Worm (Caenorhabditis elegans) whole organism, L2 larva: ENCODE data around the gene C01G10.14.

Source experiments
- C34F6.9 ChIP-seq: fragments of 150-350 bp; optimal IDR thresholded peaks from 2 replicates; lab custom pipeline; 2014; ENCODE audit warnings: missing biosample characterization, missing genetic modification characterization
- F13H6.1 ChIP-seq: sonication (generic microtip); optimal IDR thresholded peaks from 2 replicates; lab custom pipeline; 2016; ENCODE audit warnings: missing genetic modification characterization, missing compliant biosample characterization
- R02D3.7 ChIP-seq: fragments of 150-350 bp; optimal IDR thresholded peaks from 2 replicates; lab custom pipeline; 2014; ENCODE audit warnings: missing biosample characterization, missing genetic modification characterization
- Y55F3AM.14 ChIP-seq: fragments of 200-800 bp; sonication (Bioruptor generic); optimal IDR thresholded peaks from 2 replicates; lab custom pipeline; 2018; ENCODE audit warnings: mild to moderate bottlenecking, missing genetic modification characterization, missing compliant biosample characterization
- ZK546.5 ChIP-seq: sonication (generic microtip); optimal IDR thresholded peaks from 2 replicates; lab custom pipeline; 2017; ENCODE audit warnings: missing biosample characterization, missing genetic modification characterization
- alr-1 ChIP-seq: fragments of 150-350 bp; optimal IDR thresholded peaks from 2 replicates; lab custom pipeline; 2014; ENCODE audit warnings: missing biosample characterization, missing genetic modification characterization
- aly-2 ChIP-seq: fragments of 150-350 bp; optimal IDR thresholded peaks from 2 replicates; lab custom pipeline; 2014; ENCODE audit warnings: missing biosample characterization, missing genetic modification characterization
- ama-1 ChIP-seq: fragments of 150-350 bp; optimal IDR thresholded peaks from 2 replicates; lab custom pipeline; 2018; ENCODE audit warnings: inconsistent platforms
- blmp-1 ChIP-seq: sonication (generic microtip); optimal IDR thresholded peaks from 2 replicates; lab custom pipeline; 2017; ENCODE audit warnings: missing genetic modification characterization, mild to moderate bottlenecking, missing compliant biosample characterization, antibody characterized with exemption, moderate library complexity; ENCODE audit not compliant: insufficient read depth
- ceh-16 ChIP-seq: fragments of 150-350 bp; optimal IDR thresholded peaks from 2 replicates; lab custom pipeline; 2014; ENCODE audit warnings: missing biosample characterization, missing genetic modification characterization
- ceh-82 ChIP-seq: fragments of 150-350 bp; optimal IDR thresholded peaks from 2 replicates; lab custom pipeline; 2014; ENCODE audit warnings: missing biosample characterization, missing genetic modification characterization
- crh-2 ChIP-seq: sonication (generic microtip); optimal IDR thresholded peaks from 2 replicates; lab custom pipeline; 2017; ENCODE audit warnings: missing biosample characterization, missing genetic modification characterization
- dmd-4 ChIP-seq: sonication (generic microtip); optimal IDR thresholded peaks from 2 replicates; lab custom pipeline; 2017; ENCODE audit warnings: missing biosample characterization, missing genetic modification characterization
- egl-27 ChIP-seq: sonication (generic microtip); optimal IDR thresholded peaks from 3 replicates; lab custom pipeline; 2017; ENCODE audit warnings: missing biosample characterization, missing genetic modification reagents, missing genetic modification characterization
- elt-1 ChIP-seq: fragments of 150-350 bp; optimal IDR thresholded peaks from 2 replicates; lab custom pipeline; 2014; ENCODE audit warnings: missing biosample characterization, missing genetic modification characterization
- elt-3 ChIP-seq: sonication (generic microtip); optimal IDR thresholded peaks from 2 replicates; lab custom pipeline; 2017; ENCODE audit warnings: missing biosample characterization, missing genetic modification characterization
- fos-1 ChIP-seq: fragments of 150-350 bp; optimal IDR thresholded peaks from 2 replicates; lab custom pipeline; 2014; ENCODE audit warnings: missing biosample characterization, missing genetic modification characterization
- gmeb-1 ChIP-seq: fragments of 150-350 bp; optimal IDR thresholded peaks from 2 replicates; lab custom pipeline; 2014; ENCODE audit warnings: missing biosample characterization, missing genetic modification characterization
- lin-11 ChIP-seq: fragments of 150-350 bp; sonication (generic microtip); optimal IDR thresholded peaks from 2 replicates; lab custom pipeline; 2014; ENCODE audit warnings: missing biosample characterization, missing genetic modification characterization, inconsistent platforms, mixed read lengths
- lin-13 ChIP-seq: fragments of 150-350 bp; optimal IDR thresholded peaks from 2 replicates; lab custom pipeline; 2014; ENCODE audit warnings: missing biosample characterization, missing genetic modification reagents, missing genetic modification characterization
- lin-39 ChIP-seq: fragments of 150-350 bp; optimal IDR thresholded peaks from 2 replicates; lab custom pipeline; 2014; ENCODE audit warnings: missing biosample characterization, missing genetic modification reagents, missing genetic modification characterization
- lsy-2 ChIP-seq, 2 experiments: fragments of 150-350 bp in 1 of 2; sonication (generic microtip) in 1 of 2; optimal IDR thresholded peaks; 2 replicates each; lab custom pipeline; 2014 to 2017; ENCODE audit warnings: missing biosample characterization in 2 of 2, missing genetic modification characterization in 2 of 2
- mab-5 ChIP-seq: fragments of 150-350 bp; optimal IDR thresholded peaks from 2 replicates; lab custom pipeline; 2014; ENCODE audit warnings: missing biosample characterization, missing genetic modification characterization
- mbf-1 ChIP-seq: sonication (generic microtip); optimal IDR thresholded peaks from 2 replicates; lab custom pipeline; 2017; ENCODE audit warnings: missing biosample characterization, missing genetic modification characterization
- mdl-1 ChIP-seq, 2 experiments: fragments of 150-350 bp in 1 of 2; sonication (generic microtip) in 1 of 2; optimal IDR thresholded peaks; 2 replicates each; lab custom pipeline; 2017; ENCODE audit warnings: missing biosample characterization in 2 of 2, missing genetic modification characterization in 2 of 2
- nhr-10 ChIP-seq: sonication (generic microtip); optimal IDR thresholded peaks from 2 replicates; lab custom pipeline; 2017; ENCODE audit warnings: missing biosample characterization, missing genetic modification characterization
- nhr-11 ChIP-seq: fragments of 150-350 bp; optimal IDR thresholded peaks from 2 replicates; lab custom pipeline; 2014; ENCODE audit warnings: missing biosample characterization, missing genetic modification characterization
- nhr-12 ChIP-seq: fragments of 150-350 bp; optimal IDR thresholded peaks from 2 replicates; lab custom pipeline; 2014; ENCODE audit warnings: missing biosample characterization, missing genetic modification characterization
- nhr-129 ChIP-seq: fragments of 150-350 bp; optimal IDR thresholded peaks from 2 replicates; lab custom pipeline; 2014; ENCODE audit warnings: missing biosample characterization, missing genetic modification characterization
- nhr-21 ChIP-seq: fragments of 150-350 bp; optimal IDR thresholded peaks from 2 replicates; lab custom pipeline; 2014; ENCODE audit warnings: missing biosample characterization, missing genetic modification characterization
- nhr-23 ChIP-seq: fragments of 150-350 bp; optimal IDR thresholded peaks from 2 replicates; lab custom pipeline; 2014; ENCODE audit warnings: missing biosample characterization, missing genetic modification reagents, missing genetic modification characterization
- nhr-237 ChIP-seq: fragments of 150-350 bp; optimal IDR thresholded peaks from 2 replicates; lab custom pipeline; 2014; ENCODE audit warnings: missing biosample characterization, missing genetic modification characterization
- nhr-25 ChIP-seq: fragments of 150-350 bp; sonication (generic microtip); optimal IDR thresholded peaks from 3 replicates; lab custom pipeline; 2014; ENCODE audit warnings: missing biosample characterization, missing genetic modification characterization
- nhr-6 ChIP-seq: fragments of 150-350 bp; optimal IDR thresholded peaks from 2 replicates; lab custom pipeline; 2014; ENCODE audit warnings: missing biosample characterization, missing genetic modification characterization
- nhr-77 ChIP-seq: fragments of 150-350 bp; optimal IDR thresholded peaks from 2 replicates; lab custom pipeline; 2014; ENCODE audit warnings: missing biosample characterization, missing genetic modification characterization
- peb-1 ChIP-seq: fragments of 150-350 bp; optimal IDR thresholded peaks from 2 replicates; lab custom pipeline; 2014; ENCODE audit warnings: missing biosample characterization, missing genetic modification characterization
- sem-4 ChIP-seq: fragments of 150-350 bp; optimal IDR thresholded peaks from 2 replicates; lab custom pipeline; 2014; ENCODE audit warnings: missing biosample characterization, missing genetic modification reagents, missing genetic modification characterization
- skn-1 ChIP-seq: sonication (generic microtip); optimal IDR thresholded peaks from 2 replicates; lab custom pipeline; 2017; ENCODE audit warnings: missing biosample characterization, missing genetic modification characterization
- sma-3 ChIP-seq: sonication (generic microtip); optimal IDR thresholded peaks from 2 replicates; lab custom pipeline; 2016; ENCODE audit warnings: missing genetic modification reagents, missing genetic modification characterization, missing compliant biosample characterization
- sma-9 ChIP-seq, 2 experiments: fragments of 150-350 bp in 1 of 2; sonication (generic microtip) in 1 of 2; optimal IDR thresholded peaks; 2 replicates each; lab custom pipeline; 2014 to 2016; ENCODE audit warnings: missing genetic modification characterization in 2 of 2, mild to moderate bottlenecking in 1 of 2, missing biosample characterization in 1 of 2, missing compliant biosample characterization in 1 of 2, missing genetic modification reagents in 1 of 2, moderate library complexity in 1 of 2
- snpc-4 ChIP-seq: fragments of 150-350 bp; optimal IDR thresholded peaks from 2 replicates; lab custom pipeline; 2014; ENCODE audit warnings: missing biosample characterization, missing genetic modification characterization
- unc-39 ChIP-seq: fragments of 150-350 bp; optimal IDR thresholded peaks from 2 replicates; lab custom pipeline; 2014; ENCODE audit warnings: missing biosample characterization, missing genetic modification characterization
- unc-55 ChIP-seq: fragments of 150-350 bp; sonication (generic microtip); optimal IDR thresholded peaks from 3 replicates; lab custom pipeline; 2014; ENCODE audit warnings: missing biosample characterization, missing genetic modification reagents, missing genetic modification characterization
- unc-62 ChIP-seq: fragments of 150-350 bp; optimal IDR thresholded peaks from 2 replicates; lab custom pipeline; 2014; ENCODE audit warnings: missing biosample characterization, missing genetic modification reagents, missing genetic modification characterization
- zag-1 ChIP-seq: fragments of 150-350 bp; optimal IDR thresholded peaks from 2 replicates; lab custom pipeline; 2014; ENCODE audit warnings: missing biosample characterization, missing genetic modification characterization
- ztf-1 ChIP-seq: fragments of 200-800 bp; sonication (Bioruptor generic); conservative IDR thresholded peaks from 2 replicates; pipeline ENCODE4 v1.3.6; 2022; ENCODE audit warnings: missing genetic modification characterization, missing compliant biosample characterization
- ztf-11 ChIP-seq: sonication (generic microtip); optimal IDR thresholded peaks from 2 replicates; lab custom pipeline; 2017; ENCODE audit warnings: missing biosample characterization, missing genetic modification characterization
- ztf-4 ChIP-seq: fragments of 150-350 bp; optimal IDR thresholded peaks from 2 replicates; lab custom pipeline; 2014; ENCODE audit warnings: missing biosample characterization, missing genetic modification characterization

Gene C01G10.14

ce11 chrV:15147776-15148175 lies 42.0 kb upstream of the C01G10.14 start, which contains the start of gene T09F5.20:
Gene T09F5.20, minus strand, starts transcription at chrV:15147876.
- TF ChIP-seq sma-9 (GFP tag; optimal IDR thresholded peaks at IDR 0.05; lab: Kevin White, UChicago) (no peak), sma-9 (tag; optimal IDR thresholded peaks at IDR 0.05; lab: Kevin White, UChicago) (no peak), nhr-23 (no peak), elt-1 (tag; lab: Kevin White, UChicago) (no peak), nhr-77 (tag; lab: Kevin White, UChicago) (no peak), aly-2 (tag; lab: Kevin White, UChicago) (no peak), dmd-4 (tag; lab: Kevin White, UChicago) (no peak), ama-1 (no peak), F13H6.1 (no peak), nhr-11 (tag; lab: Kevin White, UChicago) (no peak), peb-1 (tag; lab: Kevin White, UChicago) (no peak), fos-1 (tag; lab: Kevin White, UChicago) (no peak), nhr-129 (tag; lab: Kevin White, UChicago) (no peak), ZK546.5 (tag; lab: Kevin White, UChicago) (no peak)

- TF ChIP-seq nhr-25 (tag; lab: Kevin White, UChicago) (peak; percentile 68), nhr-11 (tag; lab: Kevin White, UChicago) (no peak), sma-9 (GFP tag; optimal IDR thresholded peaks at IDR 0.05; lab: Kevin White, UChicago) (peak; percentile 46), sma-9 (tag; optimal IDR thresholded peaks at IDR 0.05; lab: Kevin White, UChicago) (no peak), nhr-237 (tag; lab: Kevin White, UChicago) (no peak), egl-27 (tag; lab: Kevin White, UChicago) (no peak), elt-1 (tag; lab: Kevin White, UChicago) (no peak), nhr-23 (no peak), skn-1 (tag; lab: Kevin White, UChicago) (no peak), ZK546.5 (tag; lab: Kevin White, UChicago) (no peak), lin-11 (tag; lab: Kevin White, UChicago) (no peak), lin-39 (tag; lab: Kevin White, UChicago) (no peak), unc-55 (GFP tag; lab: Kevin White, UChicago) (peak; percentile 84), nhr-12 (tag; lab: Kevin White, UChicago) (no peak), lsy-2 (tag; optimal IDR thresholded peaks at IDR 0.05; lab: Kevin White, UChicago) (no peak), alr-1 (tag; lab: Kevin White, UChicago) (no peak), ama-1 (no peak), lin-13 (GFP tag; lab: Kevin White, UChicago) (peak; percentile 66), nhr-10 (tag; lab: Kevin White, UChicago) (no peak), unc-62 (GFP tag; lab: Kevin White, UChicago) (no peak), mdl-1 (tag; optimal IDR thresholded peaks at IDR 0.05; lab: Kevin White, UChicago) (no peak), zag-1 (tag; lab: Kevin White, UChicago) (no peak), nhr-129 (tag; lab: Kevin White, UChicago) (peak; percentile 48), dmd-4 (tag; lab: Kevin White, UChicago) (no peak), sem-4 (tag; lab: Kevin White, UChicago) (peak; percentile 2), mab-5 (tag; lab: Kevin White, UChicago) (no peak), nhr-77 (tag; lab: Kevin White, UChicago) (no peak), ceh-82 (tag; lab: Kevin White, UChicago) (no peak), unc-39 (no peak), mbf-1 (no peak), C34F6.9 (tag; lab: Kevin White, UChicago) (peak; percentile 78), fos-1 (tag; lab: Kevin White, UChicago) (peak; percentile 47), peb-1 (tag; lab: Kevin White, UChicago) (no peak), ceh-16 (tag; lab: Kevin White, UChicago) (no peak), nhr-21 (tag; lab: Kevin White, UChicago) (peak; percentile 26), aly-2 (tag; lab: Kevin White, UChicago) (no peak), gmeb-1 (tag; lab: Kevin White, UChicago) (peak; percentile 72), Y55F3AM.14 (GFP tag; lab: Kevin White, UChicago) (no peak), nhr-6 (tag; lab: Kevin White, UChicago) (no peak), crh-2 (tag; lab: Kevin White, UChicago) (peak; percentile 48), R02D3.7 (tag; lab: Kevin White, UChicago) (no peak), ztf-1 (GFP tag; lab: Robert Waterston, UW) (no peak), ztf-4 (tag; lab: Kevin White, UChicago) (no peak), snpc-4 (tag; lab: Kevin White, UChicago) (no peak), ztf-11 (tag; lab: Kevin White, UChicago) (no peak), blmp-1 (peak; percentile 100), sma-3 (GFP tag; lab: Kevin White, UChicago) (peak; percentile 68), F13H6.1 (no peak), elt-3 (tag; lab: Kevin White, UChicago) (no peak)
These were observed 38.1 kb upstream of the C01G10.14 start, which contains the start of gene K08F9.4 for ce11 chrV:15143798-15144197. Gene K08F9.4, plus strand, starts transcription at chrV:15144019.
